Fruit fly (Drosophila melanogaster) whole organism, adult: Measurements from ENCODE around the gene CG34367.

Source experiments
- CG11617 ChIP-seq: fragments of 200-800 bp; sonication (Bioruptor generic); optimal IDR thresholded peaks from 2 replicates; lab custom pipeline; 2017; ENCODE audit warnings: mild to moderate bottlenecking, missing biosample characterization, missing genetic modification reagents, missing genetic modification characterization
- CG12768 ChIP-seq: fragments of 200-800 bp; sonication (Bioruptor generic); optimal IDR thresholded peaks from 2 replicates; lab custom pipeline; 2017; ENCODE audit warnings: missing biosample characterization, missing genetic modification characterization, mild to moderate bottlenecking, moderate library complexity, missing genetic modification reagents
- CG14711 ChIP-seq: fragments of 200-800 bp; sonication (Bioruptor generic); optimal IDR thresholded peaks from 2 replicates; lab custom pipeline; 2018; ENCODE audit warnings: missing biosample characterization, mild to moderate bottlenecking, missing genetic modification characterization, moderate library complexity
- CG1620 ChIP-seq: fragments of 200-800 bp; sonication (Bioruptor generic); optimal IDR thresholded peaks from 2 replicates; lab custom pipeline; 2016; ENCODE audit warnings: missing biosample characterization, missing genetic modification characterization
- CG33017 ChIP-seq: fragments of 200-800 bp; sonication (Bioruptor generic); optimal IDR thresholded peaks from 2 replicates; lab custom pipeline; 2018; ENCODE audit warnings: missing biosample characterization, mild to moderate bottlenecking, missing genetic modification characterization, moderate library complexity
- CG5204 ChIP-seq: fragments of 200-800 bp; sonication (Bioruptor generic); optimal IDR thresholded peaks from 2 replicates; lab custom pipeline; 2016; ENCODE audit warnings: missing biosample characterization, missing genetic modification characterization
- CG7045 ChIP-seq: fragments of 200-800 bp; sonication (Bioruptor generic); optimal IDR thresholded peaks from 2 replicates; lab custom pipeline; 2017; ENCODE audit warnings: missing biosample characterization, mild to moderate bottlenecking, missing genetic modification characterization
- CG7101 ChIP-seq: fragments of 200-800 bp; sonication (Bioruptor generic); optimal IDR thresholded peaks from 2 replicates; lab custom pipeline; 2018; ENCODE audit warnings: missing biosample characterization, mild to moderate bottlenecking, missing genetic modification characterization, moderate library complexity
- Clk ChIP-seq: fragments of 200-800 bp; sonication (Bioruptor generic); optimal IDR thresholded peaks from 2 replicates; lab custom pipeline; 2017; ENCODE audit warnings: missing biosample characterization, missing genetic modification characterization
- Crg-1 ChIP-seq: fragments of 200-800 bp; sonication (Bioruptor generic); optimal IDR thresholded peaks from 2 replicates; lab custom pipeline; 2016; ENCODE audit warnings: missing biosample characterization, missing genetic modification characterization
- Hr96 ChIP-seq: fragments of 200-800 bp; sonication (Bioruptor generic); optimal IDR thresholded peaks from 2 replicates; lab custom pipeline; 2016; ENCODE audit warnings: missing biosample characterization, missing genetic modification characterization
- Mnt ChIP-seq: fragments of 200-800 bp; sonication (Bioruptor generic); optimal IDR thresholded peaks from 2 replicates; lab custom pipeline; 2016; ENCODE audit warnings: missing biosample characterization, mild to moderate bottlenecking, missing genetic modification characterization
- bab1 ChIP-seq: fragments of 200-800 bp; sonication (Bioruptor generic); optimal IDR thresholded peaks from 3 replicates; lab custom pipeline; 2019; ENCODE audit warnings: missing biosample characterization, mild to moderate bottlenecking, missing genetic modification characterization, moderate library complexity
- cic ChIP-seq: fragments of 200-800 bp; sonication (Bioruptor generic); optimal IDR thresholded peaks from 2 replicates; lab custom pipeline; 2017; ENCODE audit warnings: missing biosample characterization, mild to moderate bottlenecking, missing genetic modification characterization, moderate library complexity
- cnc ChIP-seq, 2 experiments: fragments of >200 bp; optimal IDR thresholded peaks; 2 replicates each; lab custom pipeline; 2017
- kay ChIP-seq: fragments of 200-800 bp; sonication (Bioruptor generic); peaks from one replicate; lab custom pipeline; 2016; ENCODE audit warnings: missing biosample characterization, missing genetic modification characterization, borderline replicate concordance
- ovo ChIP-seq: fragments of 200-800 bp; sonication (Bioruptor generic); optimal IDR thresholded peaks from 2 replicates; lab custom pipeline; 2016; ENCODE audit warnings: missing biosample characterization, missing genetic modification characterization
- pad ChIP-seq: fragments of 200-800 bp; sonication (Bioruptor generic); optimal IDR thresholded peaks from 3 replicates; lab custom pipeline; 2017; ENCODE audit warnings: missing biosample characterization, missing genetic modification characterization, mild to moderate bottlenecking, moderate library complexity, missing genetic modification reagents
- tj ChIP-seq: fragments of 200-800 bp; sonication (Bioruptor generic); optimal IDR thresholded peaks from 3 replicates; lab custom pipeline; 2017; ENCODE audit warnings: missing biosample characterization, mild to moderate bottlenecking, missing genetic modification characterization, moderate library complexity
- toe ChIP-seq: fragments of 200-800 bp; sonication (Bioruptor generic); optimal IDR thresholded peaks from 2 replicates; lab custom pipeline; 2016; ENCODE audit warnings: missing biosample characterization, missing genetic modification characterization

CG34367 gene

dm6 chr2L:10321612-10322011 lies 32.1 kb downstream of the CG34367 start:
- TF ChIP-seq CG7101, result peak; percentile 25
- TF ChIP-seq CG12768, result peak; percentile 97
- TF ChIP-seq CG14711, result peak; percentile 17
- no peak for TF ChIP-seq CG5204 (GFP tag; lab: Kevin White, UChicago)
- peak; percentile 90 for TF ChIP-seq cic (GFP tag; lab: Kevin White, UChicago)
- peak; percentile 48 for TF ChIP-seq ovo
- peak; percentile 47 for TF ChIP-seq Mnt (GFP tag; lab: Kevin White, UChicago)
- TF ChIP-seq kay (GFP tag; lab: Kevin White, UChicago), result peak; percentile 99
- TF ChIP-seq CG1620 (GFP tag; lab: Kevin White, UChicago), result no peak
- TF ChIP-seq CG11617 (GFP tag; lab: Kevin White, UChicago), result peak; percentile 36
- TF ChIP-seq CG33017 (tag; lab: Kevin White, UChicago), result peak; percentile 82
- TF ChIP-seq Clk (GFP tag; lab: Kevin White, UChicago), result no peak
- TF ChIP-seq Crg-1 (GFP tag; lab: Kevin White, UChicago), result no peak
- peak; percentile 45 for TF ChIP-seq tj (GFP tag; lab: Kevin White, UChicago)
- peak; percentile 70 for TF ChIP-seq bab1 (GFP tag; lab: Kevin White, UChicago)
- peak; percentile 47 for TF ChIP-seq toe (GFP tag; lab: Kevin White, UChicago)
- TF ChIP-seq cnc (optimal IDR thresholded peaks at IDR 0.05; lab: Kevin White, UChicago), result no peak

dm6 chr2L:10321036-10321583 lies 32.6 kb downstream of the CG34367 start:
- no peak for TF ChIP-seq CG5204 (GFP tag; lab: Kevin White, UChicago)
- no peak for TF ChIP-seq CG11617 (GFP tag; lab: Kevin White, UChicago)
- peak; percentile 6 for TF ChIP-seq CG14711
- TF ChIP-seq pad (GFP tag; lab: Kevin White, UChicago), result no peak
- TF ChIP-seq Mnt (GFP tag; lab: Kevin White, UChicago), result no peak

- TF ChIP-seq cnc (optimal IDR thresholded peaks at IDR 0.05; lab: Kevin White, UChicago) (no peak), tj (GFP tag; lab: Kevin White, UChicago) (no peak), CG7045 (GFP tag; lab: Kevin White, UChicago) (no peak), CG7101 (no peak), kay (GFP tag; lab: Kevin White, UChicago) (peak; percentile 93), cic (GFP tag; lab: Kevin White, UChicago) (peak; percentile 64)
Observed at dm6 chr2L:10320174-10320775, 33.4 kb downstream of the CG34367 start.

DNA sequence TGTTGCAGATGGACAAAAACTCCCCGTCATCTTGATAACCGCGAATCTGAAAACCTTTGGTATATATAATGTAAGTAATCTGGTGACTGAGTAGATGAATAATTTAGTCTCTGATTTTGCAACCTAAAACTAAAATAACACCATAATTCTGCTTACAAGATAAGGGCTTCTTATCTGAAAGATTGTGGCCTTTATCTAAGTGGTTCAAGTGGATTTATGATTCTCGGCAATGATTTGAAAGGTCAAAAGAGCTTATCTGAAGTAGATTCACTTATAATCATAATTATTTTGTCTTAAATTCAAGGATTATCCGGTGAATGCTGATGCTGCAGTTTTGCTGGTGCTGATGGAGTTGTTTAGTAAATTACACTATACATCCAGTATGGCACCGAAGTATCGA lies 37.8 kb downstream of the CG34367 start:
- peak; percentile 88 for TF ChIP-seq kay (GFP tag; lab: Kevin White, UChicago)
- TF ChIP-seq CG14711, result no peak

DNA sequence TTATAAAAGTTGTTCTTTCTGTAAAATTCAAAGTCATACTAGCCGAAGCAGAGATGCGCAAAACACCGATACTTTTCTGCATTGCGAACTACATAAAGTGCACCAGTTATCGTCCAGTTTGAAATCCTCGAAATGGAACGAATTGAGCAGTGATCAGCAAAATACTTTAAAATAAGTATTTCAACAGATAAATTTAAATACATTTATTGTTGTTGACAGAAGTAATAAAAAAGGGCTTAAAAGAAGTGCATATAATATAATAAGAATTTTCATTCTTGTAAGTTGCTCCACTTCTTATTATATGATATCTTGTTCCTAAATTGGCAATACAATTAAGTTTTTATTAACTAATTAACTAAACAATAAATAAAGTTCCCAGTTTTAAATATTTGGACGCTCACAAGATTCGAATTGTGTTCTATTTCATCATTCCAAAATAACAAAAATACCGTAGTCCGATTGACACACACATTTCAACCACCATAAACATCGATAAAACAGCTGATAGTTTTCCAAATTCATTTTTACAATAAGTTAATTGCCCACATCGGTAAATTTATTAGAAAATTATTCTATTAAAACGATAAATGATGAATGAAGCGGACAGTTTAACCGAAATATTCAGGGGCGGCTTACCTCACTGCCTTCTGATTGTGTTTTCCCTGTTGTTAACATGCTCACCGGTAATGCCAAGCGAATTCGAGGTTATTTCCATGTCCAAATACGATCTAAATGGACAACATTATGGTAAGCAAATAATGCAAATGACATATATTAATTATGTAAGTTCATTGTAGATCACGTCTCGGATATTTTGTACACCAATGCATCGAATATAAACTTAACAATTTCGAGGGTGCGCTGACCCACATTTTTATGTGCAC lies 39.1 kb downstream of the CG34367 start, which contains the start of the genes Usp14 and CG4972:
Usp14 (minus strand) TSS at position 70 of the 884 bp plus-strand sequence.
CG4972 (plus strand) TSS at position 466 of the 884 bp plus-strand sequence.
- TF ChIP-seq Hr96 (GFP tag; lab: Kevin White, UChicago) (no peak), CG14711 (no peak), tj (GFP tag; lab: Kevin White, UChicago) (peak; percentile 5), CG33017 (tag; lab: Kevin White, UChicago) (no peak), CG7101 (no peak), CG11617 (GFP tag; lab: Kevin White, UChicago) (peak; percentile 19), Mnt (GFP tag; lab: Kevin White, UChicago) (no peak), bab1 (GFP tag; lab: Kevin White, UChicago) (no peak), CG1620 (GFP tag; lab: Kevin White, UChicago) (peak; percentile 37), cic (GFP tag; lab: Kevin White, UChicago) (no peak), kay (GFP tag; lab: Kevin White, UChicago) (peak; percentile 74)

DNA sequence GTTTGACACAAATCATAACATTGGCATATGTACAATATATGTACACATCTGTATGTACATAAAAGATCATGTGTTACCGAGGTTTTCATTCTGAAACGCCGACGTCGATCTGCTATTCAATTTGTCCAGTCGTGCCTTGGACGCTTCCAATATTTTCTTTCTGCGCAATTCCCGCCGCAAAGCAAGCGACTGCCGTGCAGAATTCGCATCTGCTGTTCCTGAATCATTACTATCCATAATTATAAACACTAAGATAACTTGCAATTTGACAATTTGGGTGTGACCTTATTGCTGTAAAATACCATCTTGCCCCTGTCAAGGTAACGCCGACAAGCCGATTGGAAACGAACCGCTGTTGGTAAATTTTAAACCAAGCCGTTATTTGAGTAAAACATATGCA lies 41.9 kb downstream of the CG34367 start:
- TF ChIP-seq bab1 (GFP tag; lab: Kevin White, UChicago), result peak; percentile 32
- no peak for TF ChIP-seq tj (GFP tag; lab: Kevin White, UChicago)
- TF ChIP-seq Mnt (GFP tag; lab: Kevin White, UChicago), result peak; percentile 39
- no peak for TF ChIP-seq toe (GFP tag; lab: Kevin White, UChicago)
